Worm (Caenorhabditis elegans): ENCODE results near the gene T08G3.13.

The T08G3.13 gene

ce11 chrV:16470916-16471315 is 23.1 kb downstream of the T08G3.13 start, which contains the start of gene srh-138:
Gene srh-138 (minus strand): TSS chrV:16471016.
- no peak for TF ChIP-seq pqm-1 (tag; optimal IDR thresholded peaks at IDR 0.05)
- TF ChIP-seq nhr-76 (tag; optimal IDR thresholded peaks at IDR 0.05) = no peak

- TF ChIP-seq ceh-28 (tag; optimal IDR thresholded peaks at IDR 0.05) (no peak), nhr-76 (tag; optimal IDR thresholded peaks at IDR 0.05) (no peak), unc-39 (tag; optimal IDR thresholded peaks at IDR 0.05) (no peak), ama-1 (optimal IDR thresholded peaks at IDR 0.05) (no peak), zag-1 (tag; optimal IDR thresholded peaks at IDR 0.05) (no peak), lin-39 (tag; optimal IDR thresholded peaks at IDR 0.05) (no peak), nhr-28 (tag; optimal IDR thresholded peaks at IDR 0.05) (no peak)
Measured at ce11 chrV:16471995-16472563, 24.2 kb downstream of the T08G3.13 start, which contains the start of gene srw-35. Gene srw-35 (plus strand): TSS chrV:16472513.

- TF ChIP-seq elt-2 (tag; optimal IDR thresholded peaks at IDR 0.05) = no peak
- no peak for TF ChIP-seq nhr-76 (tag; optimal IDR thresholded peaks at IDR 0.05)
- no peak for TF ChIP-seq zag-1 (tag; optimal IDR thresholded peaks at IDR 0.05)
- no peak for TF ChIP-seq nhr-43 (tag; optimal IDR thresholded peaks at IDR 0.05; ENCODE audit: poor library complexity, severe bottlenecking)
- no peak for TF ChIP-seq fos-1 (tag; optimal IDR thresholded peaks at IDR 0.05)
- TF ChIP-seq ztf-11 (tag; optimal IDR thresholded peaks at IDR 0.05) = no peak
- TF ChIP-seq aly-2 (tag; optimal IDR thresholded peaks at IDR 0.05) = no peak
Measured at ce11 chrV:16479275-16479674, 31.4 kb downstream of the T08G3.13 start, which contains the start of gene T08G3.11. Gene T08G3.11 (minus strand): TSS chrV:16479375.

ce11 chrV:16480919-16481630 is 33.2 kb downstream of the T08G3.13 start, which contains the start of the genes F57E7.4 and spig-6:
Gene F57E7.4 (minus strand): TSS chrV:16481019.
Gene spig-6 (plus strand): TSS chrV:16481580.
- TF ChIP-seq ceh-82 (tag; optimal IDR thresholded peaks at IDR 0.05) (no peak), ama-1 (optimal IDR thresholded peaks at IDR 0.05) (no peak), nhr-76 (tag; optimal IDR thresholded peaks at IDR 0.05) (no peak), lin-39 (tag; optimal IDR thresholded peaks at IDR 0.05) (no peak), nhr-43 (tag; optimal IDR thresholded peaks at IDR 0.05; ENCODE audit: poor library complexity, severe bottlenecking) (no peak), ztf-4 (tag; optimal IDR thresholded peaks at IDR 0.05) (no peak), nhr-28 (tag; optimal IDR thresholded peaks at IDR 0.05) (no peak), jun-1 (tag; optimal IDR thresholded peaks at IDR 0.05) (no peak), elt-1 (tag; optimal IDR thresholded peaks at IDR 0.05) (no peak), eor-1 (tag; optimal IDR thresholded peaks at IDR 0.05) (no peak), pha-4 (tag; optimal IDR thresholded peaks at IDR 0.05) (no peak)

ce11 chrV:16483044-16483443 is 35.2 kb downstream of the T08G3.13 start, which contains the start of gene F57E7.2:
Gene F57E7.2 (minus strand): TSS chrV:16483144.
- TF ChIP-seq lin-15B (tag; optimal IDR thresholded peaks at IDR 0.05) (no peak), pqm-1 (tag; optimal IDR thresholded peaks at IDR 0.05) (no peak), elt-1 (tag; optimal IDR thresholded peaks at IDR 0.05) (no peak), mml-1 (tag; optimal IDR thresholded peaks at IDR 0.05) (no peak), skn-1 (tag; optimal IDR thresholded peaks at IDR 0.05) (no peak), ceh-16 (tag; optimal IDR thresholded peaks at IDR 0.05) (no peak), egl-5 (tag; optimal IDR thresholded peaks at IDR 0.05) (no peak), snpc-4 (tag; optimal IDR thresholded peaks at IDR 0.05) (no peak), nhr-77 (tag; optimal IDR thresholded peaks at IDR 0.05) (no peak)

- TF ChIP-seq fkh-2 (tag; optimal IDR thresholded peaks at IDR 0.05) (no peak), pha-4 (tag; optimal IDR thresholded peaks at IDR 0.05) (no peak), elt-2 (tag; optimal IDR thresholded peaks at IDR 0.05) (no peak), daf-12 (tag; optimal IDR thresholded peaks at IDR 0.05) (no peak), pqm-1 (tag; optimal IDR thresholded peaks at IDR 0.05) (no peak), lin-15B (tag; optimal IDR thresholded peaks at IDR 0.05) (no peak), fkh-10 (GFP tag; optimal IDR thresholded peaks at IDR 0.05) (no peak), ZK546.5 (tag; optimal IDR thresholded peaks at IDR 0.05) (no peak), eor-1 (tag; optimal IDR thresholded peaks at IDR 0.05) (no peak), skn-1 (tag; optimal IDR thresholded peaks at IDR 0.05) (no peak), nhr-67 (tag; optimal IDR thresholded peaks at IDR 0.05) (no peak), nhr-237 (tag; optimal IDR thresholded peaks at IDR 0.05) (no peak), mml-1 (tag; optimal IDR thresholded peaks at IDR 0.05) (no peak), nfya-1 (tag; optimal IDR thresholded peaks at IDR 0.05; ENCODE audit: insufficient read depth) (no peak), ceh-9 (tag; optimal IDR thresholded peaks at IDR 0.05) (no peak), zag-1 (tag; optimal IDR thresholded peaks at IDR 0.05) (no peak)
Measured at ce11 chrV:16483681-16484080, 35.8 kb downstream of the T08G3.13 start, which contains the start of gene srh-139. Gene srh-139 (plus strand): TSS chrV:16483981.
